Fruit fly (Drosophila melanogaster) whole organism, pupa: Measurements from ENCODE around the gene CG11034.

ENCODE experiments used
- CG10348 ChIP-seq: fragments of 200-800 bp; sonication (Bioruptor generic); IDR thresholded peaks from 2 replicates; pipeline ENCODE4 v1.3.6; 2022; ENCODE audit warnings: missing biosample characterization, missing genetic modification characterization
- CG12605 ChIP-seq: fragments of 200-800 bp; sonication (Bioruptor generic); IDR thresholded peaks from 2 replicates; pipeline ENCODE4 v1.3.6; 2022; ENCODE audit warnings: missing biosample characterization, missing genetic modification characterization
- CG14655 ChIP-seq: fragments of 200-800 bp; sonication (Bioruptor generic); optimal IDR thresholded peaks from 3 replicates; lab custom pipeline; 2017; ENCODE audit warnings: mild to moderate bottlenecking, missing biosample characterization, missing genetic modification reagents, missing genetic modification characterization
- CG8159 ChIP-seq: fragments of 200-800 bp; sonication (Bioruptor generic); optimal IDR thresholded peaks from 3 replicates; lab custom pipeline; 2018; ENCODE audit warnings: missing biosample characterization, mild to moderate bottlenecking, missing genetic modification characterization, moderate library complexity
- CG9948 ChIP-seq: fragments of 200-800 bp; sonication (Bioruptor generic); optimal IDR thresholded peaks from 2 replicates; lab custom pipeline; 2018; ENCODE audit warnings: missing biosample characterization, mild to moderate bottlenecking, missing genetic modification characterization, moderate library complexity
- EcR ChIP-seq: fragments of 200-800 bp; sonication (Bioruptor generic); optimal IDR thresholded peaks from 3 replicates; lab custom pipeline; 2019; ENCODE audit warnings: missing biosample characterization, missing genetic modification characterization, mild to moderate bottlenecking, moderate library complexity, missing genetic modification reagents
- Ets98B ChIP-seq: fragments of 200-800 bp; sonication (Bioruptor generic); IDR thresholded peaks from 2 replicates; pipeline ENCODE4 v1.3.6; 2022; ENCODE audit warnings: missing biosample characterization, missing genetic modification characterization
- rn ChIP-seq: fragments of 200-800 bp; sonication (Bioruptor generic); IDR thresholded peaks from 2 replicates; pipeline ENCODE4 v1.3.6; 2022; ENCODE audit warnings: missing biosample characterization, missing genetic modification characterization

DNA sequence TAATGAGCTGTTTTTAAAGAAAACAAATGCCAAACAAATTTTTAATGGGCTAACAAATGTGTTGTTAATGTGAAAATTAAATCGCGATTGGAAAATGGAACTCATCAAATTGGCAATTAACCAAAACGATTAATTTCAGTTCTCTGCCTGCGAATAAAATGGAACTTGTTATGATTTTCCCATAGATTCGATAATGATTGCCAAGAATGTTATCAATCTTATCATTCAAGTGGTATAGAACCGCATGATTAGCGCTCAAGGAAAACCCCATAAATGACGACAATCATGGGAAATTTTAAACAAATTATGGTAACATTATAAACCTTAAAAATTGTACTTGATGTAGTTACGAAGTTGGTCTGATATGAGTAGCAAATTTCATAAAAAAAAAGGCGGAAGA, 6.6 kb upstream of the CG11034 start:
- TF ChIP-seq CG10348 (GFP tag; lab: Robert Waterston, UW), result no peak
- TF ChIP-seq EcR (GFP tag; lab: Kevin White, UChicago), result no peak
- no peak for TF ChIP-seq CG12605
- TF ChIP-seq CG14655 (GFP tag; lab: Kevin White, UChicago), result no peak
- no peak for TF ChIP-seq rn (GFP tag; lab: Robert Waterston, UW)
- TF ChIP-seq CG9948 (tag; lab: Kevin White, UChicago), result no peak
- no peak for TF ChIP-seq Ets98B (GFP tag; lab: Robert Waterston, UW)
- no peak for TF ChIP-seq CG8159 (tag; lab: Kevin White, UChicago)
